Worm (Caenorhabditis elegans) whole organism, L1 larva: Measurements from ENCODE around the gene athp-2.

Experiments
- ama-1 ChIP-seq: fragments of 150-350 bp; optimal IDR thresholded peaks from 2 replicates; lab custom pipeline; 2014
- lin-15B ChIP-seq: fragments of 150-350 bp; sonication (generic microtip); optimal IDR thresholded peaks from 3 replicates; lab custom pipeline; 2014; ENCODE audit warnings: missing biosample characterization, missing genetic modification characterization
- skn-1 ChIP-seq: fragments of 150-350 bp; optimal IDR thresholded peaks from 2 replicates; lab custom pipeline; 2014; ENCODE audit warnings: missing biosample characterization, missing genetic modification characterization
- sox-4 ChIP-seq: sonication (generic microtip); optimal IDR thresholded peaks from 2 replicates; lab custom pipeline; 2016; ENCODE audit warnings: missing genetic modification characterization, missing compliant biosample characterization
- zag-1 ChIP-seq: fragments of 150-350 bp; optimal IDR thresholded peaks from 2 replicates; lab custom pipeline; 2014; ENCODE audit warnings: missing biosample characterization, missing genetic modification characterization

ce11 chrII:4291799-4292198, 48.2 kb upstream of the athp-2 start:
- TF ChIP-seq skn-1 (tag; lab: Kevin White, UChicago) (no peak), lin-15B (tag; lab: Kevin White, UChicago) (no peak), ama-1 (lab: Kevin White, UChicago) (no peak), zag-1 (tag; lab: Kevin White, UChicago) (no peak), sox-4 (tag; lab: Kevin White, UChicago) (no peak)
